Worm (Caenorhabditis elegans) whole organism, L4/young adult: ENCODE measurements around the gene sru-28.

Source experiments
- W03F9.2 ChIP-seq: fragments of 150-350 bp; optimal IDR thresholded peaks from 2 replicates; lab custom pipeline; 2014; ENCODE audit warnings: missing biosample characterization, missing genetic modification characterization
- dao-5 ChIP-seq: sonication (generic microtip); optimal IDR thresholded peaks from 2 replicates; lab custom pipeline; 2016; ENCODE audit warnings: missing genotype, missing genetic modification characterization, moderate library complexity, missing compliant biosample characterization
- him-1 ChIP-seq: sonication (generic microtip); optimal IDR thresholded peaks from 2 replicates; lab custom pipeline; 2016; ENCODE audit warnings: missing genotype, missing genetic modification reagents, missing genetic modification characterization, missing compliant biosample characterization

Gene sru-28

ce11 chrV:1505995-1506394 is at the start of gene sru-28:
TSS of gene sru-28 (plus strand) at chrV:1506295.
- TF ChIP-seq W03F9.2 (tag; lab: Kevin White, UChicago) (no peak), dao-5 (tag; lab: Kevin White, UChicago) (no peak), him-1 (no peak)

ce11 chrV:1456614-1457013 is 49.5 kb upstream of the sru-28 start:
- no peak for TF ChIP-seq him-1
- TF ChIP-seq W03F9.2 (tag; lab: Kevin White, UChicago) = no peak
- TF ChIP-seq dao-5 (tag; lab: Kevin White, UChicago) = no peak

ce11 chrV:1459374-1459926 is 46.6 kb upstream of the sru-28 start:
- TF ChIP-seq W03F9.2 (tag; lab: Kevin White, UChicago) (no peak), him-1 (no peak), dao-5 (tag; lab: Kevin White, UChicago) (no peak)

ce11 chrV:1460069-1460468 is 46.0 kb upstream of the sru-28 start, which contains the start of gene hacd-1:
TSS of gene hacd-1 (plus strand) at chrV:1460369.
- TF ChIP-seq W03F9.2 (tag; lab: Kevin White, UChicago) = no peak
- TF ChIP-seq him-1 = no peak
- TF ChIP-seq dao-5 (tag; lab: Kevin White, UChicago) = no peak

- no peak for TF ChIP-seq W03F9.2 (tag; lab: Kevin White, UChicago)
- TF ChIP-seq him-1 = no peak
- TF ChIP-seq dao-5 (tag; lab: Kevin White, UChicago) = no peak
Measured at ce11 chrV:1464543-1465040, 41.5 kb upstream of the sru-28 start, which contains the start of the genes fpn-1.2 and pqn-54. TSS of gene fpn-1.2 (minus strand) at chrV:1464699. TSS of gene pqn-54 (plus strand) at chrV:1464990.

ce11 chrV:1465932-1466331 is 40.2 kb upstream of the sru-28 start:
- TF ChIP-seq him-1 = no peak
- no peak for TF ChIP-seq W03F9.2 (tag; lab: Kevin White, UChicago)
- no peak for TF ChIP-seq dao-5 (tag; lab: Kevin White, UChicago)

ce11 chrV:1466949-1467348 is 39.1 kb upstream of the sru-28 start:
- TF ChIP-seq him-1 = no peak
- TF ChIP-seq dao-5 (tag; lab: Kevin White, UChicago) = no peak
- no peak for TF ChIP-seq W03F9.2 (tag; lab: Kevin White, UChicago)

- TF ChIP-seq dao-5 (tag; lab: Kevin White, UChicago) = no peak
- no peak for TF ChIP-seq him-1
- TF ChIP-seq W03F9.2 (tag; lab: Kevin White, UChicago) = no peak
Measured at ce11 chrV:1467444-1467843, 38.7 kb upstream of the sru-28 start, which contains the start of gene gid-8. TSS of gene gid-8 (plus strand) at chrV:1467744.

ce11 chrV:1468905-1469304 is 37.2 kb upstream of the sru-28 start:
- TF ChIP-seq him-1 (no peak), W03F9.2 (tag; lab: Kevin White, UChicago) (no peak), dao-5 (tag; lab: Kevin White, UChicago) (no peak)

ce11 chrV:1471078-1471969 is 34.8 kb upstream of the sru-28 start:
- peak; percentile 45 for TF ChIP-seq W03F9.2 (tag; lab: Kevin White, UChicago)
- TF ChIP-seq him-1 = no peak

- TF ChIP-seq dao-5 (tag; lab: Kevin White, UChicago) (no peak), W03F9.2 (tag; lab: Kevin White, UChicago) (no peak), him-1 (no peak)
Measured at ce11 chrV:1471977-1472376, 34.1 kb upstream of the sru-28 start.

- TF ChIP-seq W03F9.2 (tag; lab: Kevin White, UChicago) (no peak), dao-5 (tag; lab: Kevin White, UChicago) (no peak), him-1 (no peak)
Measured at ce11 chrV:1472569-1472968, 33.5 kb upstream of the sru-28 start.

- TF ChIP-seq dao-5 (tag; lab: Kevin White, UChicago) (peak; percentile 54), W03F9.2 (tag; lab: Kevin White, UChicago) (no peak), him-1 (peak; percentile 85)
Measured at ce11 chrV:1474486-1475125, 31.5 kb upstream of the sru-28 start, which contains the start of the genes F53E2.2 and unc-60. TSS of gene F53E2.2 (plus strand) at chrV:1475086. TSS of gene unc-60 (plus strand) at chrV:1475086.
